Fruit fly (Drosophila melanogaster) whole organism, embryonic: ENCODE results near the gene CG14329.

ENCODE experiments used
- Abd-B ChIP-seq: fragments of 200-800 bp; sonication (Bioruptor generic); optimal IDR thresholded peaks from 2 replicates; lab custom pipeline; 2018; ENCODE audit warnings: missing biosample characterization, mild to moderate bottlenecking, missing genetic modification characterization, moderate library complexity
- Asciz ChIP-seq: fragments of 200-800 bp; sonication (Bioruptor generic); optimal IDR thresholded peaks from 2 replicates; lab custom pipeline; 2017; ENCODE audit warnings: missing biosample characterization, mild to moderate bottlenecking, missing genetic modification characterization, missing genetic modification reagents
- Bdp1 ChIP-seq: fragments of 200-800 bp; sonication (Bioruptor generic); optimal IDR thresholded peaks from 3 replicates; lab custom pipeline; 2016; ENCODE audit warnings: missing biosample characterization, missing genetic modification characterization
- Bgb ChIP-seq: fragments of 200-800 bp; sonication (Bioruptor generic); IDR thresholded peaks from 2 replicates; pipeline ENCODE4 v1.3.6; 2022; ENCODE audit warnings: missing biosample characterization, missing genetic modification characterization; ENCODE audit not compliant: partially characterized antibody
- CG10654 ChIP-seq: fragments of 200-800 bp; sonication (Bioruptor generic); optimal IDR thresholded peaks from 2 replicates; lab custom pipeline; 2016; ENCODE audit warnings: missing biosample characterization, missing genetic modification characterization
- CG11456 ChIP-seq: fragments of 200-800 bp; sonication (Bioruptor generic); IDR thresholded peaks from 3 replicates; pipeline ENCODE4 v1.3.6; 2022; ENCODE audit warnings: missing biosample characterization, missing genetic modification characterization
- CG1603 ChIP-seq: fragments of 200-800 bp; sonication (Bioruptor generic); optimal IDR thresholded peaks from 2 replicates; lab custom pipeline; 2019; ENCODE audit warnings: missing biosample characterization, mild to moderate bottlenecking, missing genetic modification characterization, moderate library complexity
- CG16813 ChIP-seq: fragments of 200-800 bp; sonication (Bioruptor generic); IDR thresholded peaks from 3 replicates; pipeline ENCODE4 v1.3.6; 2022; ENCODE audit warnings: missing biosample characterization, missing genetic modification characterization; ENCODE audit not compliant: partially characterized antibody
- CG17361 ChIP-seq: fragments of 200-800 bp; sonication (Bioruptor generic); IDR thresholded peaks from 3 replicates; pipeline ENCODE4 v1.3.6; 2022; ENCODE audit warnings: missing biosample characterization, missing genetic modification characterization
- CG2199 ChIP-seq: fragments of 200-800 bp; sonication (Bioruptor generic); IDR thresholded peaks from 3 replicates; pipeline ENCODE4 v1.3.6; 2022; ENCODE audit warnings: missing biosample characterization, missing genetic modification characterization
- CG31388 ChIP-seq: fragments of 200-800 bp; sonication (Bioruptor generic); optimal IDR thresholded peaks from 2 replicates; lab custom pipeline; 2016; ENCODE audit warnings: missing biosample characterization, missing genetic modification characterization
- CG32532 ChIP-seq: fragments of 200-800 bp; sonication (Bioruptor generic); IDR thresholded peaks from 2 replicates; pipeline ENCODE4 v1.3.6; 2022; ENCODE audit warnings: missing biosample characterization, missing genetic modification characterization
- CG33557 ChIP-seq: fragments of 200-800 bp; sonication (Bioruptor generic); optimal IDR thresholded peaks from 2 replicates; lab custom pipeline; 2019; ENCODE audit warnings: missing biosample characterization, mild to moderate bottlenecking, missing genetic modification characterization, moderate library complexity
- CG3847 ChIP-seq: fragments of 200-800 bp; sonication (Bioruptor generic); IDR thresholded peaks from 2 replicates; pipeline ENCODE4 v1.3.6; 2022; ENCODE audit warnings: missing biosample characterization, missing genetic modification characterization
- CG42726 ChIP-seq: fragments of 200-800 bp; sonication (Bioruptor generic); IDR thresholded peaks from 2 replicates; pipeline ENCODE4 v1.3.6; 2022; ENCODE audit warnings: missing biosample characterization, missing genetic modification characterization; ENCODE audit not compliant: partially characterized antibody
- CG6272 ChIP-seq: fragments of 200-800 bp; sonication (Bioruptor generic); IDR thresholded peaks from 2 replicates; pipeline ENCODE4 v1.3.6; 2022; ENCODE audit warnings: missing biosample characterization, missing genetic modification characterization
- CG7745 ChIP-seq: fragments of 200-800 bp; sonication (Bioruptor generic); optimal IDR thresholded peaks from 2 replicates; lab custom pipeline; 2018; ENCODE audit warnings: missing biosample characterization, mild to moderate bottlenecking, missing genetic modification characterization, moderate library complexity
- CG8359 ChIP-seq: fragments of 200-800 bp; sonication (Bioruptor generic); optimal IDR thresholded peaks from 2 replicates; lab custom pipeline; 2017; ENCODE audit warnings: missing biosample characterization, mild to moderate bottlenecking, missing genetic modification characterization, borderline replicate concordance
- CG8478 ChIP-seq: fragments of >200 bp; optimal IDR thresholded peaks from 2 replicates; lab custom pipeline; 2018
- CG9876 ChIP-seq: fragments of 200-800 bp; sonication (Bioruptor generic); optimal IDR thresholded peaks from 2 replicates; lab custom pipeline; 2016; ENCODE audit warnings: missing biosample characterization, missing genetic modification characterization
- CTCF ChIP-seq: fragments of 200-800 bp; sonication (Bioruptor generic); optimal IDR thresholded peaks from 2 replicates; lab custom pipeline; 2017; ENCODE audit warnings: missing biosample characterization, mild to moderate bottlenecking, missing genetic modification characterization, moderate library complexity
- Dad ChIP-seq: fragments of 200-800 bp; sonication (Bioruptor generic); optimal IDR thresholded peaks from 3 replicates; lab custom pipeline; 2016; ENCODE audit warnings: missing biosample characterization, missing genetic modification characterization
- Dip2 ChIP-seq: fragments of 200-800 bp; sonication (Bioruptor generic); IDR thresholded peaks from 2 replicates; pipeline ENCODE4 v1.3.6; 2022; ENCODE audit warnings: missing biosample characterization, missing genetic modification characterization
- Drgx ChIP-seq: fragments of 200-800 bp; sonication (Bioruptor generic); IDR thresholded peaks from 2 replicates; pipeline ENCODE4 v1.3.6; 2022; ENCODE audit warnings: missing biosample characterization, missing genetic modification characterization
- E2f2 ChIP-seq: fragments of 200-800 bp; sonication (Bioruptor generic); IDR thresholded peaks from 2 replicates; pipeline ENCODE4 v1.3.6; 2022; ENCODE audit warnings: missing biosample characterization, missing genetic modification characterization
- Ets65A ChIP-seq: fragments of 200-800 bp; sonication (Bioruptor generic); peaks from one replicate; lab custom pipeline; 2016; ENCODE audit warnings: missing biosample characterization, missing genetic modification characterization
- HHEX ChIP-seq: fragments of 200-800 bp; sonication (Bioruptor generic); optimal IDR thresholded peaks from 3 replicates; lab custom pipeline; 2017; ENCODE audit warnings: missing biosample characterization, mild to moderate bottlenecking, missing genetic modification characterization, missing genetic modification reagents
- Max ChIP-seq: fragments of 200-800 bp; sonication (Bioruptor generic); optimal IDR thresholded peaks from 2 replicates; lab custom pipeline; 2016; ENCODE audit warnings: missing biosample characterization, mild to moderate bottlenecking, missing genetic modification characterization
- Med ChIP-seq: fragments of 200-800 bp; sonication (Bioruptor generic); peaks from one replicate; lab custom pipeline; 2016; ENCODE audit warnings: missing biosample characterization, missing genetic modification characterization, mild to moderate bottlenecking, inconsistent platforms, moderate library complexity
- Neu2 ChIP-seq: fragments of 200-800 bp; sonication (Bioruptor generic); optimal IDR thresholded peaks from 3 replicates; lab custom pipeline; 2016; ENCODE audit warnings: missing biosample characterization, missing genetic modification characterization, borderline replicate concordance
- Opbp ChIP-seq: fragments of 200-800 bp; sonication (Bioruptor generic); IDR thresholded peaks from 3 replicates; pipeline ENCODE4 v1.3.6; 2022; ENCODE audit warnings: missing biosample characterization, missing genetic modification characterization; ENCODE audit not compliant: partially characterized antibody
- Pdp1 ChIP-seq, 2 experiments: fragments of 200-800 bp; sonication (Bioruptor generic); optimal IDR thresholded peaks; 3 replicates each; lab custom pipeline; 2016; ENCODE audit warnings: missing biosample characterization in 2 of 2, missing genetic modification characterization in 2 of 2, mild to moderate bottlenecking in 1 of 2, moderate library complexity in 1 of 2
- amos ChIP-seq: fragments of 200-800 bp; sonication (Bioruptor generic); IDR thresholded peaks from 2 replicates; pipeline ENCODE4 v1.3.6; 2022; ENCODE audit warnings: missing biosample characterization, missing genetic modification characterization; ENCODE audit not compliant: partially characterized antibody
- ato ChIP-seq: fragments of 200-800 bp; sonication (Bioruptor generic); IDR thresholded peaks from 2 replicates; pipeline ENCODE4 v1.3.6; 2022; ENCODE audit warnings: missing biosample characterization, missing genetic modification characterization; ENCODE audit not compliant: partially characterized antibody
- danr ChIP-seq: fragments of 200-800 bp; sonication (Bioruptor generic); IDR thresholded peaks from 2 replicates; pipeline ENCODE4 v1.3.6; 2022; ENCODE audit warnings: missing biosample characterization, missing genetic modification characterization
- grau ChIP-seq: fragments of 200-800 bp; optimal IDR thresholded peaks from 3 replicates; lab custom pipeline; 2019; ENCODE audit warnings: missing biosample characterization, mild to moderate bottlenecking, missing genetic modification characterization, moderate library complexity
- gsb-n ChIP-seq: fragments of 200-800 bp; sonication (Bioruptor generic); optimal IDR thresholded peaks from 3 replicates; lab custom pipeline; 2018; ENCODE audit warnings: missing biosample characterization, mild to moderate bottlenecking, missing genetic modification characterization
- jigr1 ChIP-seq: fragments of 200-800 bp; sonication (Bioruptor generic); IDR thresholded peaks from 3 replicates; pipeline ENCODE4 v1.3.6; 2022; ENCODE audit warnings: missing biosample characterization, missing genetic modification characterization
- lab ChIP-seq: fragments of 200-800 bp; sonication (Bioruptor generic); optimal IDR thresholded peaks from 3 replicates; lab custom pipeline; 2017; ENCODE audit warnings: missing biosample characterization, missing genetic modification characterization, mild to moderate bottlenecking, moderate library complexity, missing genetic modification reagents
- mld ChIP-seq: fragments of 200-800 bp; sonication (Bioruptor generic); IDR thresholded peaks from 3 replicates; pipeline ENCODE4 v1.3.6; 2022; ENCODE audit warnings: missing biosample characterization, missing genetic modification characterization; ENCODE audit not compliant: partially characterized antibody
- nerfin-1 ChIP-seq: fragments of 200-800 bp; sonication (Bioruptor generic); optimal IDR thresholded peaks from 3 replicates; lab custom pipeline; 2019; ENCODE audit warnings: missing biosample characterization, mild to moderate bottlenecking, missing genetic modification characterization, moderate library complexity
- nom ChIP-seq: fragments of 200-800 bp; sonication (Bioruptor generic); optimal IDR thresholded peaks from 2 replicates; lab custom pipeline; 2017; ENCODE audit warnings: missing biosample characterization, missing genetic modification characterization, mild to moderate bottlenecking, moderate library complexity, missing genetic modification reagents
- phol ChIP-seq: fragments of 200-800 bp; sonication (Bioruptor generic); optimal IDR thresholded peaks from 3 replicates; lab custom pipeline; 2018; ENCODE audit warnings: missing biosample characterization, mild to moderate bottlenecking, missing genetic modification characterization, moderate library complexity
- pnt ChIP-seq: fragments of 200-800 bp; sonication (Bioruptor generic); optimal IDR thresholded peaks from 3 replicates; lab custom pipeline; 2016; ENCODE audit warnings: missing biosample characterization, missing genetic modification characterization
- prd ChIP-seq, 3 experiments: fragments of >200 bp in 2 of 3; fragments of 200-800 bp in 1 of 3; sonication (Bioruptor generic) in 1 of 3; optimal IDR thresholded peaks in 2 of 3; IDR thresholded peaks in 1 of 3; 2 replicates in 2 of 3; 3 replicates in 1 of 3; pipeline versions ENCODE4 v1.3.6 to Lab custom; 2017 to 2022; ENCODE audit warnings: missing biosample characterization in 1 of 3, missing genetic modification characterization in 1 of 3
- sens ChIP-seq: fragments of 200-800 bp; sonication (Bioruptor generic); peaks from one replicate; lab custom pipeline; 2016; ENCODE audit warnings: missing biosample characterization, missing genetic modification characterization
- slbo ChIP-seq: fragments of 200-800 bp; sonication (Bioruptor generic); IDR thresholded peaks from 2 replicates; pipeline ENCODE4 v1.3.6; 2022; ENCODE audit warnings: missing biosample characterization, missing genetic modification characterization
- sqz ChIP-seq: fragments of 200-800 bp; sonication (Bioruptor generic); optimal IDR thresholded peaks from 3 replicates; lab custom pipeline; 2018; ENCODE audit warnings: missing biosample characterization, mild to moderate bottlenecking, missing genetic modification characterization

Gene CG14329

dm6 chr3R:17615746-17616145 lies 6.6 kb downstream of the CG14329 start:
- TF ChIP-seq nom (peak; percentile 11), Max (no peak), Bdp1 (peak; percentile 34), Drgx (GFP tag; lab: Robert Waterston, UW) (0 out of 2 replicates have a peak, but pooled peaks have one; percentile 10), CG7745 (tag; lab: Kevin White, UChicago) (no peak), CG11456 (GFP tag; lab: Robert Waterston, UW) (0 out of 3 replicates have a peak, but pooled peaks have one; percentile 9), CG2199 (0 out of 3 replicates have a peak, but pooled peaks have one; percentile 58)

- TF ChIP-seq CG42726 (peak; percentile 79; the same call in 1 of the 2 replicates), CG9876 (GFP tag; lab: Kevin White, UChicago) (no peak), Med (GFP tag; lab: Kevin White, UChicago) (peak; percentile 54), slbo (0 out of 2 replicates have a peak, but pooled peaks have one; percentile 34), CG2199 (peak; percentile 93), CTCF (GFP tag; lab: Kevin White, UChicago) (peak; percentile 90), CG16813 (GFP tag; lab: Robert Waterston, UW) (peak; percentile 62), CG17361 (GFP tag; lab: Robert Waterston, UW) (0 out of 3 replicates have a peak, but pooled peaks have one; percentile 17), Pdp1 (GFP tag; optimal IDR thresholded peaks at IDR 0.05; lab: Kevin White, UChicago) (peak in 1 of 2 experiments; percentile 74), CG33557 (GFP tag; lab: Kevin White, UChicago) (no peak), Bgb (GFP tag; lab: Robert Waterston, UW) (peak; percentile 73), CG32532 (0 out of 2 replicates have a peak, but pooled peaks have one; percentile 7), CG1603 (no peak), CG3847 (GFP tag; lab: Robert Waterston, UW) (no peak), grau (tag; lab: Kevin White, UChicago) (no peak), CG10654 (GFP tag; lab: Kevin White, UChicago) (no peak), Abd-B (GFP tag; lab: Kevin White, UChicago) (peak; percentile 37), Dip2 (GFP tag; lab: Robert Waterston, UW) (peak; percentile 81), Dad (GFP tag; lab: Kevin White, UChicago) (no peak), gsb-n (tag; lab: Kevin White, UChicago) (peak; percentile 6), lab (GFP tag; lab: Kevin White, UChicago) (no peak), Neu2 (GFP tag; lab: Kevin White, UChicago) (no peak), prd (optimal IDR thresholded peaks at IDR 0.05; lab: Kevin White, UChicago) (peak in 1 of 2 experiments; percentile 11), prd (GFP tag; IDR thresholded peaks at IDR 0.05; lab: Robert Waterston, UW) (no peak), E2f2 (GFP tag; lab: Robert Waterston, UW) (no peak), Asciz (GFP tag; lab: Kevin White, UChicago) (no peak), amos (GFP tag; lab: Robert Waterston, UW) (peak; percentile 72), CG8359 (GFP tag; lab: Kevin White, UChicago) (no peak), ato (GFP tag; lab: Robert Waterston, UW) (no peak), sqz (GFP tag; lab: Kevin White, UChicago) (peak; percentile 28), nerfin-1 (tag; lab: Kevin White, UChicago) (no peak), CG6272 (GFP tag; lab: Robert Waterston, UW) (0 out of 2 replicates have a peak, but pooled peaks have one; percentile 45), danr (no peak), HHEX (GFP tag; lab: Kevin White, UChicago) (no peak), CG8478 (lab: Kevin White, UChicago) (peak; percentile 38), mld (GFP tag; lab: Robert Waterston, UW) (no peak), jigr1 (GFP tag; lab: Robert Waterston, UW) (no peak), pnt (GFP tag; lab: Kevin White, UChicago) (peak; percentile 14), Ets65A (peak; percentile 91), sens (peak; percentile 20), Opbp (GFP tag; lab: Robert Waterston, UW) (peak; percentile 54; the same call in 1 of the 3 replicates), phol (no peak), CG31388 (GFP tag; lab: Kevin White, UChicago) (no peak)
Measured at dm6 chr3R:17616541-17616940, 7.4 kb downstream of the CG14329 start.
